Fruit fly (Drosophila melanogaster): ENCODE measurements around the gene CG5194.

CG5194 gene

DNA sequence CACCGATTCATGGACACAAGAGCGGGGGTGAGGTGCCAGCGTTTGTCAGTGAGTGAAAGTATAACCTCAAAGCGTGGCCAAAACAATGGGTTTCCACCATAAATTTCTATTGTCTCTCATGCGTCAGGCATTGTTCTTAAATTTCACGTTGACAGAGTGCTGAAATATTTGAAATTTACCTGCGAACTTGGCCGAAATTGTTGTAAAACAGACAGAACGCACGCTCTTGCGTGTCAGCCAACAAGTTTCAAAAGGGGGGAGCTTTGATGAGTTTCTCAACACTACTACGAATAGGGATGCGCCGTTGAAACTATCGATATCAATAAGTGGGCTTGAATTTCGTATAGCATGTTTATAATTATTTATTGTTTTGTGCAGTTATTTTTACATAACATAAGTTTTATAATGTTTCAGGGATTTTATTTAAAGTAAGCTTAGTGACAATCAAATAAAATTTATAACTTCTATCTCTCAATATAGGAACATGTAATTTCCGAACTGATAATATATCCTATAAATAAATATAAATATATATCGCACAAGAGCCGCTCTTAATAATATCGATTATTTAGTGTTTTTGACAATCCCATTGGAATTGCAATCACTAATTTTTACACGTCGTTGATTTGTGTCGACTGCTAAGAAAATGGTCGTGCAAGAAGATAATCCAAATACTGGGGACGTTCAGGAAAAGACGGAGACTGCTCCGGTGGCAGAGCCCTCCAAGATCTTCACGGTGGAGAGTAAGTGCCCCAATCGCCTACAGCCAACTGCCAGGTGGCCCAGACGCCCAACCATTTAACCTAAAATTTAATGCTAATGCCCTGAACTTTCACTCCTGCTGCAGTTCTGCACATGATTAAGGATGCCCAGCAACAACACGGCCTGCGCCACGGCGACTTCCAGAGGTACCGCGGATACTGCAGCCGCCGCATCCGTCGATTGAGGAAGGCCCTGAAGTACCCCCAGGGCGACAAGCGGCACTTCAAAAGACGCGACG lies 34.9 kb downstream of the CG5194 start, which contains the start of the genes pix and Srp68 (continued):
- TF ChIP-seq CG7963 (GFP tag; IDR thresholded peaks at IDR 0.05; ENCODE audit: partially characterized antibody) (no peak), fd96Cb (tag; optimal IDR thresholded peaks at IDR 0.05) (peak; percentile 47), Chrac-16 (GFP tag; optimal IDR thresholded peaks at IDR 0.05) (peak; percentile 75), tio (GFP tag; optimal IDR thresholded peaks at IDR 0.05) (no peak), Dip2 (GFP tag; IDR thresholded peaks at IDR 0.05) (no peak), al (GFP tag; IDR thresholded peaks at IDR 0.05) (peak; percentile 43), Lpt (GFP tag; optimal IDR thresholded peaks at IDR 0.05) (no peak), CG3281 (GFP tag; optimal IDR thresholded peaks at IDR 0.05) (peak; percentile 46), CG12659 (GFP tag; optimal IDR thresholded peaks at IDR 0.05) (peak; percentile 82), schlank (tag; optimal IDR thresholded peaks at IDR 0.05) (no peak), wdn (GFP tag; IDR thresholded peaks at IDR 0.05) (no peak), CG10654 (GFP tag; optimal IDR thresholded peaks at IDR 0.05) (peak; percentile 27), CG32767 (GFP tag; IDR thresholded peaks at IDR 0.05) (no peak), dysf (GFP tag; IDR thresholded peaks at IDR 0.05) (peak; percentile 47; the same call in 1 of the 3 replicates), odd (GFP tag; optimal IDR thresholded peaks at IDR 0.05) (no peak), tna (GFP tag; IDR thresholded peaks at IDR 0.05; ENCODE audit: partially characterized antibody) (peak; percentile 16; the same call in 1 of the 2 replicates), CG12744 (GFP tag; optimal IDR thresholded peaks at IDR 0.05) (no peak), Side (GFP tag; optimal IDR thresholded peaks at IDR 0.05) (no peak), CG34376 (GFP tag; optimal IDR thresholded peaks at IDR 0.05) (peak; percentile 30), YL-1 (GFP tag; optimal IDR thresholded peaks at IDR 0.05) (peak; percentile 81), corto (GFP tag; optimal IDR thresholded peaks at IDR 0.05) (no peak), zfh1 (GFP tag; IDR thresholded peaks at IDR 0.05) (no peak), crc (GFP tag; optimal IDR thresholded peaks at IDR 0.05) (peak; percentile 20), Antp (GFP tag; optimal IDR thresholded peaks at IDR 0.05) (peak; percentile 31), crp (GFP tag; optimal IDR thresholded peaks at IDR 0.05) (peak in 1 of 2 experiments; percentile 36), CG18476 (GFP tag; optimal IDR thresholded peaks at IDR 0.05) (peak; percentile 40), CG8281 (tag; optimal IDR thresholded peaks at IDR 0.05) (no peak), yki (optimal IDR thresholded peaks at IDR 0.05) (no peak), tup (GFP tag; optimal IDR thresholded peaks at IDR 0.05) (no peak), dm (GFP tag; optimal IDR thresholded peaks at IDR 0.05) (peak; percentile 81), CG10267 (tag; optimal IDR thresholded peaks at IDR 0.05) (peak; percentile 99), CG2712 (tag; optimal IDR thresholded peaks at IDR 0.05) (peak; percentile 82), Mad (GFP tag; optimal IDR thresholded peaks at IDR 0.05) (peak; percentile 15), CG15073 (GFP tag; optimal IDR thresholded peaks at IDR 0.05) (no peak), Myb (GFP tag; optimal IDR thresholded peaks at IDR 0.05) (peak; percentile 16), CG8359 (GFP tag; optimal IDR thresholded peaks at IDR 0.05; ENCODE audit: borderline replicate concordance) (no peak), Elba2 (GFP tag; optimal IDR thresholded peaks at IDR 0.05) (no peak), CG12155 (GFP tag; optimal IDR thresholded peaks at IDR 0.05) (peak; percentile 74), CG2889 (GFP tag; IDR thresholded peaks at IDR 0.05) (no peak), Awh (GFP tag; IDR thresholded peaks at IDR 0.05) (no peak), HLH4C (GFP tag; IDR thresholded peaks at IDR 0.05; ENCODE audit: partially characterized antibody) (peak; percentile 67), Eip74EF (GFP tag; optimal IDR thresholded peaks at IDR 0.05) (no peak), cato (GFP tag; optimal IDR thresholded peaks at IDR 0.05; ENCODE audit: borderline replicate concordance) (peak; percentile 41), Sry-δ (GFP tag; optimal IDR thresholded peaks at IDR 0.05) (peak; percentile 84), unpg (GFP tag; optimal IDR thresholded peaks at IDR 0.05) (no peak), CG6683 (GFP tag; optimal IDR thresholded peaks at IDR 0.05) (peak; percentile 18), ase (GFP tag; IDR thresholded peaks at IDR 0.05) (no peak), CG1233 (GFP tag; optimal IDR thresholded peaks at IDR 0.05) (peak; percentile 65), Hr39 (optimal IDR thresholded peaks at IDR 0.05) (no peak)

All from whole organism, embryonic.